Worm (Caenorhabditis elegans) whole organism, late embryonic: ENCODE measurements around the gene srz-79.
A peak's percentile ranks its signal among the peaks of the same experiment; 100 is the strongest.

Source experiments
- C08G9.2 ChIP-seq: sonication (generic microtip); optimal IDR thresholded peaks from 2 replicates; lab custom pipeline; 2016; ENCODE audit warnings: mild to moderate bottlenecking, missing genetic modification characterization, moderate library complexity, missing compliant biosample characterization
- F13H6.1 ChIP-seq: sonication (generic microtip); optimal IDR thresholded peaks from 2 replicates; lab custom pipeline; 2016; ENCODE audit warnings: missing genetic modification characterization, missing compliant biosample characterization
- K02D7.2 ChIP-seq: sonication (generic microtip); optimal IDR thresholded peaks from 2 replicates; lab custom pipeline; 2017; ENCODE audit warnings: mild to moderate bottlenecking, missing genetic modification characterization, missing compliant biosample characterization
- K09A11.1 ChIP-seq: sonication (generic microtip); optimal IDR thresholded peaks from 2 replicates; lab custom pipeline; 2017; ENCODE audit warnings: antibody characterized with exemption, mild to moderate bottlenecking, missing genetic modification characterization, missing compliant biosample characterization; ENCODE audit not compliant: insufficient read depth
- ama-1 ChIP-seq: fragments of 150-350 bp; optimal IDR thresholded peaks from 2 replicates; lab custom pipeline; 2014
- ceh-19 ChIP-seq: fragments of 200-800 bp; sonication (Bioruptor generic); optimal IDR thresholded peaks from 2 replicates; lab custom pipeline; 2018; ENCODE audit warnings: mild to moderate bottlenecking, missing genetic modification characterization, missing compliant biosample characterization
- ceh-2 ChIP-seq: sonication (generic microtip); optimal IDR thresholded peaks from 2 replicates; lab custom pipeline; 2016; ENCODE audit warnings: missing genotype, missing genetic modification characterization, missing compliant biosample characterization
- ceh-22 ChIP-seq: sonication (generic microtip); optimal IDR thresholded peaks from 2 replicates; lab custom pipeline; 2017; ENCODE audit warnings: missing biosample characterization, missing genetic modification characterization
- ceh-24 ChIP-seq: sonication (generic microtip); optimal IDR thresholded peaks from 2 replicates; lab custom pipeline; 2016; ENCODE audit warnings: mild to moderate bottlenecking, missing genetic modification characterization, missing compliant biosample characterization
- ceh-30 ChIP-seq: fragments of 150-350 bp; optimal IDR thresholded peaks from 2 replicates; lab custom pipeline; 2014; ENCODE audit warnings: missing biosample characterization, missing genetic modification characterization
- ceh-31 ChIP-seq: sonication (generic microtip); optimal IDR thresholded peaks from 2 replicates; lab custom pipeline; 2016; ENCODE audit warnings: missing genetic modification characterization, missing compliant biosample characterization
- ceh-34 ChIP-seq: sonication (generic microtip); optimal IDR thresholded peaks from 2 replicates; lab custom pipeline; 2016; ENCODE audit warnings: mild to moderate bottlenecking, missing genetic modification characterization, missing compliant biosample characterization
- ceh-45 ChIP-seq: fragments of 200-800 bp; sonication (Bioruptor generic); IDR thresholded peaks from 2 replicates; pipeline ENCODE4 v1.3.6; 2022; ENCODE audit warnings: missing genetic modification reagents, missing genetic modification characterization, missing compliant biosample characterization
- ceh-48 ChIP-seq: sonication (generic microtip); optimal IDR thresholded peaks from 2 replicates; lab custom pipeline; 2016; ENCODE audit warnings: missing genetic modification characterization, inconsistent platforms, missing compliant biosample characterization
- ceh-6 ChIP-seq: fragments of 200-800 bp; sonication (Bioruptor generic); optimal IDR thresholded peaks from 2 replicates; lab custom pipeline; 2018; ENCODE audit warnings: mild to moderate bottlenecking, missing genetic modification characterization, missing compliant biosample characterization
- ceh-9 ChIP-seq: sonication (generic microtip); optimal IDR thresholded peaks from 2 replicates; lab custom pipeline; 2016; ENCODE audit warnings: mild to moderate bottlenecking, missing genetic modification characterization, inconsistent platforms, missing compliant biosample characterization
- dve-1 ChIP-seq: sonication (generic microtip); optimal IDR thresholded peaks from 2 replicates; lab custom pipeline; 2017; ENCODE audit warnings: antibody characterized with exemption, mild to moderate bottlenecking, missing genetic modification characterization, missing compliant biosample characterization
- elt-2 ChIP-seq: sonication (generic microtip); optimal IDR thresholded peaks from 2 replicates; lab custom pipeline; 2016; ENCODE audit warnings: missing genetic modification reagents, missing genetic modification characterization, missing compliant biosample characterization
- ets-4 ChIP-seq: sonication (generic microtip); optimal IDR thresholded peaks from 2 replicates; lab custom pipeline; 2016; ENCODE audit warnings: missing genetic modification characterization, missing compliant biosample characterization
- eyg-1 ChIP-seq: sonication (generic microtip); optimal IDR thresholded peaks from 2 replicates; lab custom pipeline; 2016; ENCODE audit warnings: missing genotype, missing genetic modification characterization, missing compliant biosample characterization
- fax-1 ChIP-seq: sonication (generic microtip); optimal IDR thresholded peaks from 2 replicates; lab custom pipeline; 2016; ENCODE audit warnings: missing genotype, missing genetic modification characterization, missing compliant biosample characterization
- fkh-10 ChIP-seq: fragments of 150-350 bp; optimal IDR thresholded peaks from 2 replicates; lab custom pipeline; 2014; ENCODE audit warnings: missing biosample characterization, missing genetic modification reagents, missing genetic modification characterization
- fkh-6 ChIP-seq: sonication (generic microtip); optimal IDR thresholded peaks from 2 replicates; lab custom pipeline; 2016; ENCODE audit warnings: missing genetic modification characterization, missing compliant biosample characterization
- lim-6 ChIP-seq: sonication (generic microtip); optimal IDR thresholded peaks from 2 replicates; lab custom pipeline; 2016; ENCODE audit warnings: missing genetic modification characterization, missing compliant biosample characterization
- lin-11 ChIP-seq: fragments of 200-800 bp; sonication (Bioruptor generic); optimal IDR thresholded peaks from 2 replicates; lab custom pipeline; 2018; ENCODE audit warnings: mild to moderate bottlenecking, missing genetic modification characterization, missing compliant biosample characterization
- madf-2 ChIP-seq: sonication (generic microtip); optimal IDR thresholded peaks from 2 replicates; lab custom pipeline; 2017; ENCODE audit warnings: missing genetic modification characterization, missing compliant biosample characterization
- mec-3 ChIP-seq: sonication (generic microtip); optimal IDR thresholded peaks from 2 replicates; lab custom pipeline; 2016; ENCODE audit warnings: borderline replicate concordance, missing genetic modification characterization, missing compliant biosample characterization
- nfya-1 ChIP-seq: sonication (generic microtip); optimal IDR thresholded peaks from 2 replicates; lab custom pipeline; 2017; ENCODE audit warnings: missing genetic modification characterization, mild to moderate bottlenecking, missing compliant biosample characterization, antibody characterized with exemption, moderate library complexity
- nhr-232 ChIP-seq: sonication (generic microtip); optimal IDR thresholded peaks from 2 replicates; lab custom pipeline; 2016; ENCODE audit warnings: missing genetic modification characterization, missing compliant biosample characterization
- npax-4 ChIP-seq: sonication (generic microtip); optimal IDR thresholded peaks from 2 replicates; lab custom pipeline; 2016; ENCODE audit warnings: missing genetic modification characterization, missing compliant biosample characterization
- pat-9 ChIP-seq: fragments of 200-800 bp; sonication (Bioruptor generic); optimal IDR thresholded peaks from 2 replicates; lab custom pipeline; 2018; ENCODE audit warnings: mild to moderate bottlenecking, missing genetic modification characterization, moderate library complexity, missing compliant biosample characterization
- pax-1 ChIP-seq: fragments of 150-350 bp; optimal IDR thresholded peaks from 2 replicates; lab custom pipeline; 2014; ENCODE audit warnings: missing biosample characterization, missing genetic modification characterization
- pqm-1 ChIP-seq: sonication (generic microtip); optimal IDR thresholded peaks from 2 replicates; lab custom pipeline; 2016; ENCODE audit warnings: missing genetic modification characterization, missing compliant biosample characterization
- pros-1 ChIP-seq: fragments of 150-350 bp; optimal IDR thresholded peaks from 2 replicates; lab custom pipeline; 2014; ENCODE audit warnings: missing biosample characterization, missing genetic modification reagents, missing genetic modification characterization
- ref-2 ChIP-seq: sonication (generic microtip); optimal IDR thresholded peaks from 2 replicates; lab custom pipeline; 2016; ENCODE audit warnings: missing genetic modification characterization, missing compliant biosample characterization
- sox-2 ChIP-seq: fragments of 200-800 bp; sonication (Bioruptor generic); IDR thresholded peaks from 2 replicates; pipeline ENCODE4 v1.3.6; 2022; ENCODE audit warnings: missing genetic modification reagents, missing genetic modification characterization, missing compliant biosample characterization
- sox-4 ChIP-seq: sonication (generic microtip); optimal IDR thresholded peaks from 2 replicates; lab custom pipeline; 2017; ENCODE audit warnings: mild to moderate bottlenecking, missing genetic modification characterization, inconsistent platforms, missing compliant biosample characterization
- syd-9 ChIP-seq: sonication (generic microtip); optimal IDR thresholded peaks from 2 replicates; lab custom pipeline; 2016; ENCODE audit warnings: mild to moderate bottlenecking, missing genetic modification characterization, moderate library complexity, missing compliant biosample characterization
- tbx-2 ChIP-seq: sonication (generic microtip); optimal IDR thresholded peaks from 2 replicates; lab custom pipeline; 2016; ENCODE audit warnings: missing genetic modification characterization, missing compliant biosample characterization
- ttx-3 ChIP-seq: sonication (generic microtip); optimal IDR thresholded peaks from 2 replicates; lab custom pipeline; 2016; ENCODE audit warnings: missing genetic modification reagents, missing genetic modification characterization, missing compliant biosample characterization
- unc-55 ChIP-seq: sonication (generic microtip); optimal IDR thresholded peaks from 2 replicates; lab custom pipeline; 2017; ENCODE audit warnings: missing biosample characterization, missing genetic modification reagents, missing genetic modification characterization
- zip-5 ChIP-seq: sonication (generic microtip); optimal IDR thresholded peaks from 2 replicates; lab custom pipeline; 2016; ENCODE audit warnings: missing genetic modification characterization, missing compliant biosample characterization

The srz-79 gene

ce11 chrIV:3517582-3517981, 24.2 kb downstream of the srz-79 start:
- TF ChIP-seq F13H6.1 (tag; lab: Kevin White, UChicago) = no peak
- no peak for TF ChIP-seq ceh-6
- no peak for TF ChIP-seq ref-2 (tag; lab: Kevin White, UChicago)

- no peak for TF ChIP-seq fax-1 (tag; lab: Kevin White, UChicago)
- peak; percentile 29 for TF ChIP-seq nfya-1 (tag; lab: Kevin White, UChicago)
- no peak for TF ChIP-seq ref-2 (tag; lab: Kevin White, UChicago)
- TF ChIP-seq syd-9 (tag; lab: Kevin White, UChicago) = no peak
- TF ChIP-seq tbx-2 (tag; lab: Kevin White, UChicago) = no peak
- no peak for TF ChIP-seq lim-6 (tag; lab: Kevin White, UChicago)
- TF ChIP-seq ceh-48 = no peak
- peak; percentile 50 for TF ChIP-seq unc-55 (GFP tag; lab: Kevin White, UChicago)
- TF ChIP-seq K02D7.2 (tag; lab: Kevin White, UChicago) = no peak
- TF ChIP-seq ceh-31 (tag; lab: Kevin White, UChicago) = peak; percentile 46
- TF ChIP-seq mec-3 = no peak
Measured at ce11 chrIV:3519352-3519751, 25.9 kb downstream of the srz-79 start.

- no peak for TF ChIP-seq ceh-22 (tag; lab: Kevin White, UChicago)
- TF ChIP-seq ttx-3 = no peak
- TF ChIP-seq ceh-24 (tag; lab: Kevin White, UChicago) = no peak
- no peak for TF ChIP-seq ets-4 (tag; lab: Kevin White, UChicago)
- no peak for TF ChIP-seq pros-1
- TF ChIP-seq lim-6 (tag; lab: Kevin White, UChicago) = no peak
- TF ChIP-seq ceh-34 (tag; lab: Kevin White, UChicago) = no peak
- no peak for TF ChIP-seq ceh-2 (tag; lab: Kevin White, UChicago)
- TF ChIP-seq ceh-31 (tag; lab: Kevin White, UChicago) = no peak
- no peak for TF ChIP-seq ceh-9 (tag; lab: Kevin White, UChicago)
Measured at ce11 chrIV:3520374-3520773, 27.0 kb downstream of the srz-79 start.

ce11 chrIV:3520957-3521356, 27.5 kb downstream of the srz-79 start:
- TF ChIP-seq syd-9 (tag; lab: Kevin White, UChicago) = peak; percentile 7
- TF ChIP-seq fkh-6 (tag; lab: Kevin White, UChicago) = peak; percentile 38
- peak; percentile 49 for TF ChIP-seq ceh-31 (tag; lab: Kevin White, UChicago)
- TF ChIP-seq ceh-2 (tag; lab: Kevin White, UChicago) = peak; percentile 39
- TF ChIP-seq pat-9 (tag; lab: Kevin White, UChicago) = no peak
- peak; percentile 36 for TF ChIP-seq ceh-22 (tag; lab: Kevin White, UChicago)
- TF ChIP-seq eyg-1 (tag; lab: Kevin White, UChicago) = peak; percentile 21
- peak; percentile 95 for TF ChIP-seq ceh-34 (tag; lab: Kevin White, UChicago)
- TF ChIP-seq tbx-2 (tag; lab: Kevin White, UChicago) = peak; percentile 11
- no peak for TF ChIP-seq lim-6 (tag; lab: Kevin White, UChicago)
- peak; percentile 63 for TF ChIP-seq ref-2 (tag; lab: Kevin White, UChicago)

DNA sequence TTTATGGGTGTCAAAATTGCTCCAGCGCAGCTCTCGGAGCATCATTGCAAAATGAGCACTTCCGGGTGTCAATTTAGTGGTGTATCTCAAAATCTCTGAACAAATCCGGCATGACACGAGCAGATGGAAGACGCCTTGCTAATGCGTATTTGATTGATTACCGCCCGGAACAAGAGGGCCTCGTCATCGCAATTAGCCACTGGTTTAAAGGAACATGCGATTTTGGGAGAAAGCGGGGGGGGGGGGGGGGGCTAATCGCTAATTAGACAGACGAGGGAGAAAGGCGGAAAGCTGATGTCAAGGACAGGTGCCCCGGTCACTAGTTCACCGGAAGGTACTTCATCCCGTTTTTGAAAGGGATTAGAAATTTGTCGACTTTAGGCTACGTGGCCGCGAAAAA, 28.3 kb downstream of the srz-79 start:
- TF ChIP-seq nhr-232 (tag; lab: Kevin White, UChicago) = no peak
- TF ChIP-seq lin-11 = no peak
- TF ChIP-seq ceh-48 = peak; percentile 28
- peak; percentile 36 for TF ChIP-seq ceh-6
- TF ChIP-seq npax-4 = no peak
- TF ChIP-seq madf-2 = no peak
- TF ChIP-seq sox-2 = no peak
- TF ChIP-seq ref-2 (tag; lab: Kevin White, UChicago) = peak; percentile 23
- peak; percentile 59 for TF ChIP-seq ceh-31 (tag; lab: Kevin White, UChicago)
- no peak for TF ChIP-seq ama-1
- peak; percentile 25 for TF ChIP-seq unc-55 (GFP tag; lab: Kevin White, UChicago)
- TF ChIP-seq ceh-19 = no peak
- TF ChIP-seq pax-1 (tag; lab: Kevin White, UChicago) = no peak
- TF ChIP-seq syd-9 (tag; lab: Kevin White, UChicago) = no peak
- no peak for TF ChIP-seq ceh-45
- no peak for TF ChIP-seq C08G9.2
- TF ChIP-seq elt-2 = no peak
- no peak for TF ChIP-seq pqm-1 (tag; lab: Kevin White, UChicago)
- TF ChIP-seq dve-1 (tag; lab: Kevin White, UChicago) = no peak
- TF ChIP-seq fax-1 (tag; lab: Kevin White, UChicago) = no peak
- TF ChIP-seq fkh-10 (GFP tag; lab: Kevin White, UChicago) = no peak
- TF ChIP-seq lim-6 (tag; lab: Kevin White, UChicago) = no peak
- no peak for TF ChIP-seq zip-5 (tag; lab: Kevin White, UChicago)
- peak; percentile 8 for TF ChIP-seq ttx-3
- no peak for TF ChIP-seq ceh-30 (tag; lab: Kevin White, UChicago)
- no peak for TF ChIP-seq sox-4 (tag; lab: Kevin White, UChicago)
- no peak for TF ChIP-seq K02D7.2 (tag; lab: Kevin White, UChicago)
- TF ChIP-seq K09A11.1 (tag; lab: Kevin White, UChicago) = no peak
